Worm (Caenorhabditis elegans) whole organism, L4 larva: ENCODE measurements around the gene B0222.11.

Source experiments
- F10B5.3 ChIP-seq: sonication (generic microtip); optimal IDR thresholded peaks from 2 replicates; lab custom pipeline; 2016; ENCODE audit warnings: mild to moderate bottlenecking, missing genetic modification characterization, missing compliant biosample characterization
- F37D6.2 ChIP-seq: sonication (generic microtip); optimal IDR thresholded peaks from 2 replicates; lab custom pipeline; 2016; ENCODE audit warnings: mild to moderate bottlenecking, missing genetic modification characterization, missing compliant biosample characterization
- F44E2.7 ChIP-seq: fragments of 200-800 bp; sonication (Bioruptor generic); IDR thresholded peaks from 2 replicates; pipeline ENCODE4 v2.1.2; 2022; ENCODE audit warnings: missing genetic modification characterization, missing compliant biosample characterization
- ama-1 ChIP-seq: fragments of 150-350 bp; optimal IDR thresholded peaks from 2 replicates; lab custom pipeline; 2014; ENCODE audit warnings: inconsistent platforms, mixed read lengths
- arid-1 ChIP-seq: fragments of 200-800 bp; sonication (Bioruptor generic); conservative IDR thresholded peaks from 2 replicates; pipeline ENCODE4 v1.3.6; 2022; ENCODE audit warnings: missing genetic modification reagents, missing genetic modification characterization, missing compliant biosample characterization
- ceh-82 ChIP-seq: sonication (generic microtip); optimal IDR thresholded peaks from 2 replicates; lab custom pipeline; 2017; ENCODE audit warnings: missing biosample characterization, missing genetic modification characterization
- lin-13 ChIP-seq: fragments of 150-350 bp; optimal IDR thresholded peaks from 2 replicates; lab custom pipeline; 2014; ENCODE audit warnings: missing biosample characterization, missing genetic modification reagents, missing genetic modification characterization
- lin-15B ChIP-seq: fragments of 150-350 bp; sonication (generic microtip); optimal IDR thresholded peaks from 3 replicates; lab custom pipeline; 2014; ENCODE audit warnings: missing biosample characterization, missing genetic modification characterization
- lin-39 ChIP-seq: fragments of 150-350 bp; optimal IDR thresholded peaks from 2 replicates; lab custom pipeline; 2014; ENCODE audit warnings: missing biosample characterization, missing genetic modification reagents, missing genetic modification characterization
- nhr-77 ChIP-seq: fragments of 150-350 bp; optimal IDR thresholded peaks from 2 replicates; lab custom pipeline; 2014; ENCODE audit warnings: missing biosample characterization, missing genetic modification characterization
- pqm-1 ChIP-seq: sonication (generic microtip); optimal IDR thresholded peaks from 2 replicates; lab custom pipeline; 2017; ENCODE audit warnings: missing biosample characterization, missing genetic modification characterization

ce11 chrV:9126316-9126715 lies 41.7 kb downstream of the B0222.11 start, which contains the start of gene F21C10.4:
- TF ChIP-seq arid-1 (GFP tag; lab: Robert Waterston, UW), result no peak
- no peak for TF ChIP-seq F37D6.2
- no peak for TF ChIP-seq pqm-1 (tag; lab: Kevin White, UChicago)
- no peak for TF ChIP-seq lin-39 (tag; lab: Kevin White, UChicago)
- TF ChIP-seq F44E2.7 (GFP tag; lab: Robert Waterston, UW), result no peak
- TF ChIP-seq ceh-82 (tag; lab: Kevin White, UChicago), result no peak
- TF ChIP-seq lin-15B (tag; lab: Kevin White, UChicago), result no peak
- TF ChIP-seq ama-1, result no peak
- TF ChIP-seq nhr-77 (tag; lab: Kevin White, UChicago), result no peak
- TF ChIP-seq F10B5.3 (tag; lab: Kevin White, UChicago), result no peak
- no peak for TF ChIP-seq lin-13 (GFP tag; lab: Kevin White, UChicago)
